Worm (Caenorhabditis elegans) whole organism, young adult: ENCODE data around the gene srt-27.
A peak's percentile ranks its signal among the peaks of the same experiment; 100 is the strongest.

Source experiments
- B0035.1 ChIP-seq: sonication (generic microtip); optimal IDR thresholded peaks from 2 replicates; lab custom pipeline; 2016; ENCODE audit warnings: missing genetic modification characterization, mild to moderate bottlenecking, missing compliant biosample characterization, missing genotype, missing genetic modification reagents
- D2030.7 ChIP-seq: fragments of 200-800 bp; sonication (Bioruptor generic); IDR thresholded peaks from 2 replicates; pipeline ENCODE4 v1.3.6; 2022; ENCODE audit warnings: missing genetic modification reagents, missing genetic modification characterization, missing compliant biosample characterization
- F22D6.2 ChIP-seq: sonication (generic microtip); optimal IDR thresholded peaks from 2 replicates; lab custom pipeline; 2016; ENCODE audit warnings: mild to moderate bottlenecking, missing genetic modification characterization, missing compliant biosample characterization
- F39B2.1 ChIP-seq: fragments of 200-800 bp; sonication (Bioruptor generic); IDR thresholded peaks from 2 replicates; pipeline ENCODE4 v1.3.6; 2022; ENCODE audit warnings: missing genetic modification reagents, missing genetic modification characterization, missing compliant biosample characterization
- F52B5.7 ChIP-seq: sonication (generic microtip); optimal IDR thresholded peaks from 2 replicates; lab custom pipeline; 2016; ENCODE audit warnings: mild to moderate bottlenecking, missing genetic modification characterization, missing compliant biosample characterization
- F57C9.4 ChIP-seq: sonication (generic microtip); optimal IDR thresholded peaks from 2 replicates; lab custom pipeline; 2017; ENCODE audit warnings: mild to moderate bottlenecking, missing genetic modification characterization, missing compliant biosample characterization
- T07F8.4 ChIP-seq: sonication (generic microtip); optimal IDR thresholded peaks from 2 replicates; lab custom pipeline; 2016; ENCODE audit warnings: mild to moderate bottlenecking, missing genetic modification characterization, moderate library complexity, missing compliant biosample characterization
- Y79H2A.3 ChIP-seq: fragments of 200-800 bp; sonication (Bioruptor generic); conservative IDR thresholded peaks from 2 replicates; pipeline ENCODE4 v1.3.6; 2022; ENCODE audit warnings: missing genetic modification reagents, missing genetic modification characterization, missing compliant biosample characterization
- aptf-2 ChIP-seq: fragments of 200-800 bp; sonication (Bioruptor generic); conservative IDR thresholded peaks from 2 replicates; pipeline ENCODE4 v1.3.6; 2022; ENCODE audit warnings: missing genetic modification reagents, missing genetic modification characterization, missing compliant biosample characterization
- ceh-40 ChIP-seq: fragments of 200-800 bp; sonication (Bioruptor generic); IDR thresholded peaks from 2 replicates; pipeline ENCODE4 v1.3.6; 2022; ENCODE audit warnings: missing genetic modification characterization, missing compliant biosample characterization
- ceh-79 ChIP-seq: sonication (generic microtip); optimal IDR thresholded peaks from 2 replicates; lab custom pipeline; 2017; ENCODE audit warnings: mild to moderate bottlenecking, missing genetic modification characterization, missing compliant biosample characterization
- dpl-1 ChIP-seq: fragments of 150-350 bp; optimal IDR thresholded peaks from 2 replicates; lab custom pipeline; 2014; ENCODE audit warnings: missing biosample characterization, missing genetic modification reagents, missing genetic modification characterization
- efl-1 ChIP-seq: fragments of 150-350 bp; optimal IDR thresholded peaks from 2 replicates; lab custom pipeline; 2014; ENCODE audit warnings: missing biosample characterization, missing genetic modification reagents, missing genetic modification characterization
- hlh-12 ChIP-seq: sonication (generic microtip); optimal IDR thresholded peaks from 2 replicates; lab custom pipeline; 2016; ENCODE audit warnings: missing genetic modification characterization, missing compliant biosample characterization
- let-526 ChIP-seq: fragments of 200-800 bp; sonication (Bioruptor generic); IDR thresholded peaks from 2 replicates; pipeline ENCODE4 v1.3.6; 2022; ENCODE audit warnings: missing genetic modification reagents, missing genetic modification characterization, missing compliant biosample characterization
- lin-40 ChIP-seq: sonication (generic microtip); optimal IDR thresholded peaks from 2 replicates; lab custom pipeline; 2016; ENCODE audit warnings: missing genetic modification characterization, mild to moderate bottlenecking, missing compliant biosample characterization, missing genotype, missing genetic modification reagents
- lir-1 ChIP-seq: fragments of 200-800 bp; sonication (Bioruptor generic); conservative IDR thresholded peaks from 2 replicates; pipeline ENCODE4 v1.3.6; 2022; ENCODE audit warnings: missing genetic modification reagents, missing genetic modification characterization, missing compliant biosample characterization
- madf-3 ChIP-seq: fragments of 200-800 bp; sonication (Bioruptor generic); IDR thresholded peaks from 2 replicates; pipeline ENCODE4 v1.3.6; 2022; ENCODE audit warnings: missing genetic modification reagents, missing genetic modification characterization, missing compliant biosample characterization
- madf-8 ChIP-seq: fragments of 200-800 bp; sonication (Bioruptor generic); conservative IDR thresholded peaks from 2 replicates; pipeline ENCODE4 v1.3.6; 2022; ENCODE audit warnings: missing genetic modification reagents, missing genetic modification characterization, missing compliant biosample characterization
- rpc-1 ChIP-seq, 2 experiments: fragments of 150-350 bp in 1 of 2; sonication (generic microtip) in 1 of 2; optimal IDR thresholded peaks; 2 replicates each; lab custom pipeline; 2014 to 2018; ENCODE audit warnings: missing biosample characterization in 1 of 2, missing genetic modification characterization in 1 of 2, missing genetic modification reagents in 1 of 2, missing genotype in 1 of 2
- snpc-3.4 ChIP-seq: sonication (generic microtip); optimal IDR thresholded peaks from 2 replicates; lab custom pipeline; 2017; ENCODE audit warnings: missing genetic modification characterization, mild to moderate bottlenecking, missing compliant biosample characterization, antibody characterized with exemption, moderate library complexity, missing genotype, missing genetic modification reagents
- tbp1 ChIP-seq: fragments of 200-800 bp; sonication (Bioruptor generic); optimal IDR thresholded peaks from 2 replicates; lab custom pipeline; 2018; ENCODE audit warnings: mild to moderate bottlenecking, missing genetic modification characterization, missing compliant biosample characterization
- tlf-1 ChIP-seq: fragments of 200-800 bp; sonication (Bioruptor generic); optimal IDR thresholded peaks from 2 replicates; lab custom pipeline; 2018; ENCODE audit warnings: mild to moderate bottlenecking, missing genetic modification characterization, missing compliant biosample characterization
- ztf-22 ChIP-seq: fragments of 200-800 bp; sonication (Bioruptor generic); optimal IDR thresholded peaks from 2 replicates; lab custom pipeline; 2018; ENCODE audit warnings: mild to moderate bottlenecking, missing genetic modification characterization, moderate library complexity, missing compliant biosample characterization

The srt-27 gene

DNA sequence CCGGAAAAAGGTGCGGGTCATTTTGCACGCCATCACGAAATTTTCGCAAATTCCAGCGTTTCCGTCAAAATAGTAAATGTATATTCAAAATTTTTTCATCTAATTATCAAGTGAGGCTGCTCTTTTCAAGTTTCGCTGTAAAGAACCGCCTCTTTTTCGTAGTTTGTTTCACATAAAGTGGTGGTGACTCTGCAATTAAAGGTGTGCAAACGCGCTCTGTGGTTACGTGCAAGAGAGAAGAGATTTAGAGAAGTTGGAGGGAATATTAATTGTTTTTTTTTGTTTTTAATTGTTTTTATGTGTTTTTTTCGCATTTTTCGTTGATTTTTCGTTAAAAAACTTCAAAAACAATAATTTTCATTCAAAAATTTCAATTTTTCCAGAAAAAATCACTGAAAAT lies 48.1 kb downstream of the srt-27 start, which contains the start of gene W02G9.3 (continued):
- TF ChIP-seq tlf-1: no peak
- TF ChIP-seq T07F8.4 (tag; lab: Kevin White, UChicago): no peak
- peak; percentile 40 for TF ChIP-seq lin-40 (tag; lab: Kevin White, UChicago)
- TF ChIP-seq B0035.1 (tag; lab: Kevin White, UChicago): no peak
- TF ChIP-seq lir-1 (GFP tag; lab: Robert Waterston, UW): no peak
- TF ChIP-seq F52B5.7 (tag; lab: Kevin White, UChicago): no peak
- no peak for TF ChIP-seq rpc-1 (optimal IDR thresholded peaks at IDR 0.05; lab: Kevin White, UChicago)
- TF ChIP-seq rpc-1 (tag; optimal IDR thresholded peaks at IDR 0.05; lab: Kevin White, UChicago): no peak
- no peak for TF ChIP-seq aptf-2 (GFP tag; lab: Robert Waterston, UW)
- no peak for TF ChIP-seq hlh-12 (tag; lab: Kevin White, UChicago)
- TF ChIP-seq let-526 (GFP tag; lab: Robert Waterston, UW): no peak
- TF ChIP-seq efl-1: peak; percentile 60
- TF ChIP-seq ceh-40 (GFP tag; lab: Robert Waterston, UW): no peak
- TF ChIP-seq tbp1 (GFP tag; lab: Kevin White, UChicago): peak; percentile 58
- no peak for TF ChIP-seq F39B2.1 (GFP tag; lab: Robert Waterston, UW)
- no peak for TF ChIP-seq ceh-79 (tag; lab: Kevin White, UChicago)
- no peak for TF ChIP-seq Y79H2A.3 (GFP tag; lab: Robert Waterston, UW)
- TF ChIP-seq dpl-1: peak; percentile 57
- no peak for TF ChIP-seq madf-8 (GFP tag; lab: Robert Waterston, UW)
- no peak for TF ChIP-seq F22D6.2 (tag; lab: Kevin White, UChicago)
- TF ChIP-seq snpc-3.4 (tag; lab: Kevin White, UChicago): peak; percentile 63
- no peak for TF ChIP-seq F57C9.4 (tag; lab: Kevin White, UChicago)
- TF ChIP-seq ztf-22 (GFP tag; lab: Kevin White, UChicago): no peak

- TF ChIP-seq madf-3 (GFP tag; lab: Robert Waterston, UW) (0 out of 2 replicates have a peak, but pooled peaks have one; percentile 39), D2030.7 (no peak)
These were observed 49.5 kb downstream of the srt-27 start, which contains the start of gene kel-8 for ce11 chrV:2671155-2671554. Gene kel-8 (plus strand): TSS chrV:2671455.
